Worm (Caenorhabditis elegans): ENCODE measurements around the gene pho-13.

DNA sequence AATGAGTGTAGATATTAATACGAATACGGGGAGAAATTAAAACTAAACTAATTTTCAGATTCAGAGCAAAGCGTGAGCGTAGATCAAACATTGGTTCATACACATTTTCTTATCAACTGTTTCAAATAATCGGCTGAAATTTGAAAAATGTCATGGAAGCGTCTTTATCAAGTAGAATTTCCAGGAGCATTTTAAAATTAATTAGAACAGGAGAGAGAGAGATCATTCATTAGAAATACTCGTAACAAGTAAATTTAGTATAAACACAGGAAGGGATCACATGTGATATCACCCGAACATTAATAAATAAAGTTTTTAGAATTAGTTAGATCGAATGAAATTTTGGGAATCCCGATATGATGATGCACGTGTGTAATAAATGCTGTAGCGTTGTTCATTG is at the start of gene pho-13:
- TF ChIP-seq sptf-1 (tag; optimal IDR thresholded peaks at IDR 0.05) (no peak), pha-4 (tag; optimal IDR thresholded peaks at IDR 0.05) (no peak), ces-1 (GFP tag; optimal IDR thresholded peaks at IDR 0.05) (no peak), M03D4.4 (tag; optimal IDR thresholded peaks at IDR 0.05) (no peak), ceh-43 (GFP tag; optimal IDR thresholded peaks at IDR 0.05) (no peak), lin-13 (tag; optimal IDR thresholded peaks at IDR 0.05) (no peak), nhr-237 (tag; optimal IDR thresholded peaks at IDR 0.05) (no peak)
